Worm (Caenorhabditis elegans): ENCODE data around the gene idi-1.

The idi-1 gene

DNA sequence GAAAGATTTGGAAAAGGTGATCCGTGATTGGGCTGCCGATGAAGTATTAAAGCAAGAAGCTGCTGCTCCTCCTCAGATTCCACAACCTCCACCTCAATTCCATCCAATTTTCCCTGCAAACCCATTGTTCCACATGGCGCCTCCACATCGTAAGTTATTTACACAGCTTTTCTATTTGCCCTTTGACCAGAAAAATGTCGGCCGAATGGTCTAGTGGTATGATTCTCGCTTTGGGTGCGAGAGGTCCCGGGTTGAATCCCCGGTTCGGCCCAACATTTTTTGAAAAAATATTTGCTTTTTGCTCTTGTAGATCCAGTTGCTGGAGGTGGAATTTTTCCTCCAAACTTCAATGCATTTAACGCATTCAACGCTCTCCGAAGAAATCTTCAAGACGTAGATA lies 22.3 kb upstream of the idi-1 start:
- TF ChIP-seq elt-2 (tag; optimal IDR thresholded peaks at IDR 0.05), result no peak
- TF ChIP-seq nhr-25 (tag; optimal IDR thresholded peaks at IDR 0.05), result no peak
- no peak for TF ChIP-seq nhr-237 (tag; optimal IDR thresholded peaks at IDR 0.05)

ce11 chrIII:8077180-8077579 lies 14.3 kb upstream of the idi-1 start:
- TF ChIP-seq pqm-1 (tag; optimal IDR thresholded peaks at IDR 0.05), result no peak
- no peak for TF ChIP-seq nhr-28 (tag; optimal IDR thresholded peaks at IDR 0.05)
- TF ChIP-seq lin-15B (tag; optimal IDR thresholded peaks at IDR 0.05), result no peak
- TF ChIP-seq lsy-12 (tag; optimal IDR thresholded peaks at IDR 0.05), result no peak

DNA sequence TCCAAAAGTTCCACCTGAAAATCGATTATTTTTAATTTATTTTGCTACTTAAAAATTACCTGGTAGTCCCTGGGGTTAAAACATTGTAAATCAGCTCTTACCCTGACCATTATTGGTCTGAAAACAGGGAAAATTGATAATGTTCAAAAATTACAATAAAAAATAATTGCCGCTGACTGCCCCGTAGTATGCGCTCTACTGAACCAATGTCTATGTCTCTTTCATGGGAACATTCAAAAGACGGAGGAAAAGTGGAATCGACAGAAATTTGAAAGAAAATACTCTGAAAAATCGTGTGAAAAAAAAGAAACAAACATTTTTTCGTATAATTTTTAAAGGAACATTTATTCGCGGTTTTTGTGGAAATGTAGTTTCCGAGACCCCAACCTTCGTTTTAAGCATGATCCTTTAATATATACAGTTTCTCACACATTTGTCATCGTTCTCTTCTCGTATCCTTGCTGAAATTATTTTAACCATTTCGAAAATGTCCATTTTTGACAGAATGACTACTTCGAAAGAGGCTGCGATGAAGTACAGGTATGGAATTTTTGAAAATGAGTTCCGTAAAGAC lies 11.3 kb upstream of the idi-1 start, which contains the start of the genes dcr-1 and apc-2:
Gene dcr-1 (minus strand): TSS at position 117 of the 574 bp plus-strand sequence.
Gene apc-2 (plus strand): TSS at position 465 of the 574 bp plus-strand sequence.
- no peak for TF ChIP-seq lin-39 (tag; optimal IDR thresholded peaks at IDR 0.05)

DNA sequence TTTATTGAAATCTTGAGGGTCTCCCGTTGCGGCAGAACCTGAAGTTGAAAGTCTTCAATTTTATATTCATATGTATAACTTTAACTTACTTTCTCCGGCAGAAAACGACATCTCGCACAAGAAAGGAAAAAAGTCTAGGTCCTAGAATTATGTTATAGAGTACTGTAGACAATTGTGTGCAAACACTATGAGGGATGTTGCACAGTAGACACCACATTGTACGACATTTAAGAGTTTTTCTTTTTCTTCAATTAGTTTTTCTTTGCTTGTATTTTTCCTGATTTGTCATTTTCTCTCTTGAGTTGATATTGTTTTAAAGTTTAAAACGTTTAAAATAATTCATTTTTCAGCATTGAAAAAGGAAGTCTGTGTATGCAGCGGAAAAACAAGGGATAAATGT lies 6.2 kb upstream of the idi-1 start, which contains the start of the genes K06H7.7 and grp-1:
Gene K06H7.7 (minus strand): TSS at position 121 of the 400 bp plus-strand sequence.
Gene grp-1 (plus strand): TSS at position 351 of the 400 bp plus-strand sequence.
- TF ChIP-seq nhr-43 (tag; optimal IDR thresholded peaks at IDR 0.05; ENCODE audit: poor library complexity, severe bottlenecking) (peak; percentile 49), nhr-11 (tag; optimal IDR thresholded peaks at IDR 0.05) (no peak), egl-5 (tag; optimal IDR thresholded peaks at IDR 0.05) (peak; percentile 56), hmg-11 (tag; optimal IDR thresholded peaks at IDR 0.05) (no peak), nhr-23 (tag; optimal IDR thresholded peaks at IDR 0.05) (peak; percentile 81), lin-15B (tag; optimal IDR thresholded peaks at IDR 0.05) (peak; percentile 73), nhr-12 (tag; optimal IDR thresholded peaks at IDR 0.05) (no peak), nhr-25 (tag; optimal IDR thresholded peaks at IDR 0.05) (peak; percentile 21), nfya-1 (tag; optimal IDR thresholded peaks at IDR 0.05; ENCODE audit: insufficient read depth) (peak; percentile 72), pha-4 (tag; optimal IDR thresholded peaks at IDR 0.05) (peak; percentile 71)

DNA sequence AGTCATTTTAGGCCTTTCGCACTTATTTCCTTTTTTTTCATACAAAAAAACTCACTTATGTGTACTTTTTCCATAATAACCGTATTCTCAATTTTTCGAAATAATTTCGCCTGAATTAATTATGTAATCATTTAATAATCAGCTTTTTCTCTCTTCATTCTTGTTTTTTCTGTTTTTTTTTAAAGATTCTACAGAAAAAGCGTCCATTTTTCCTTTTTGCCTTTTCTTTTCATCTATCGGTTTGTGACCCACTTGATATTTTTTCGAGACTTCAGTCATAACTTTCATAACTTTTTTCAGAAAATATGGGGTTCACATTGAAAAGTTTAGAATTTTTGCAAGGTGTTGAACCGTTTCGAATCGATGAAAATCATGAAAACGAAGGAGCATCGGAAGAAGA lies 3.3 kb upstream of the idi-1 start, which contains the start of gene vms-1:
Gene vms-1 (plus strand): TSS at position 301 of the 400 bp plus-strand sequence.
- TF ChIP-seq egl-5 (tag; optimal IDR thresholded peaks at IDR 0.05) (no peak), eor-1 (tag; optimal IDR thresholded peaks at IDR 0.05) (no peak), nhr-77 (tag; optimal IDR thresholded peaks at IDR 0.05) (no peak), nhr-237 (tag; optimal IDR thresholded peaks at IDR 0.05) (no peak), elt-3 (tag; optimal IDR thresholded peaks at IDR 0.05) (no peak), daf-12 (tag; optimal IDR thresholded peaks at IDR 0.05) (no peak), nhr-76 (tag; optimal IDR thresholded peaks at IDR 0.05) (no peak), ama-1 (optimal IDR thresholded peaks at IDR 0.05) (no peak), elt-2 (tag; optimal IDR thresholded peaks at IDR 0.05) (no peak), nhr-12 (tag; optimal IDR thresholded peaks at IDR 0.05) (no peak), sea-2 (GFP tag; optimal IDR thresholded peaks at IDR 0.05) (no peak), R02D3.7 (tag; optimal IDR thresholded peaks at IDR 0.05) (no peak), mdl-1 (tag; optimal IDR thresholded peaks at IDR 0.05) (no peak), pha-4 (tag; optimal IDR thresholded peaks at IDR 0.05) (no peak), jun-1 (tag; optimal IDR thresholded peaks at IDR 0.05) (no peak), unc-39 (tag; optimal IDR thresholded peaks at IDR 0.05) (no peak)

DNA sequence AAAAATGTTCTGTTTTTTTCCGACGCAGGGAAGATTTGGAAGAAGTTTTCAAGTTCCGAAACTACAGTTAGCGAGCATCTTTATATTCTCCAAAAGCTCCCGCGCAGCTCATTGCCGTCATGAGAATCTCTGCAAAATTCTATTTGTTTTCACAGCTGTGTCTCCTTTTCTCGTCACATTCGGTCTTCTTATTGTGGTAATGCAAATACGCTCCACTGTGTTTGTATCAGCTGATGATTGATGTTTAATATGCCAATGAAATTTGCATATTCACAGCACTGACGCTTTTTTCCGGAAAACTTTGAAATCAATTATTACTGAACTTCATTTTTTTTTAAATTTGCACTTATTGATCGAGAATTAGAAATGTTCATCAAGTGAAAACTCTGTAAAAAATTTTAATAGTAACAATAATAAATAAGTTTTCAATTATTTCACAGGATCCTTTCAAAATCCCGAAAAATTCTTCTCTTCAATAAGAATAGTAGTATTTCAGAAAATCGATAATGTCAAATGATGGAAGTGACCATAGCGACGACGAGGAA lies 1.6 kb downstream of the idi-1 start, which contains the start of gene K06H7.2:
Gene K06H7.2 (plus strand): TSS at position 495 of the 545 bp plus-strand sequence.
- TF ChIP-seq lin-39 (tag; optimal IDR thresholded peaks at IDR 0.05), result peak; percentile 71
- TF ChIP-seq ztf-4 (tag; optimal IDR thresholded peaks at IDR 0.05), result no peak
- peak; percentile 37 for TF ChIP-seq nhr-23 (tag; optimal IDR thresholded peaks at IDR 0.05)
- TF ChIP-seq nhr-25 (tag; optimal IDR thresholded peaks at IDR 0.05), result peak; percentile 23
- TF ChIP-seq elt-2 (tag; optimal IDR thresholded peaks at IDR 0.05), result peak; percentile 25
- TF ChIP-seq nhr-237 (tag; optimal IDR thresholded peaks at IDR 0.05), result no peak
- TF ChIP-seq ceh-28 (tag; optimal IDR thresholded peaks at IDR 0.05), result no peak
- peak; percentile 68 for TF ChIP-seq snpc-4 (tag; optimal IDR thresholded peaks at IDR 0.05)
- peak; percentile 87 for TF ChIP-seq egl-5 (tag; optimal IDR thresholded peaks at IDR 0.05)
- TF ChIP-seq lin-15B (tag; optimal IDR thresholded peaks at IDR 0.05), result peak; percentile 87
- peak; percentile 44 for TF ChIP-seq skn-1 (tag; optimal IDR thresholded peaks at IDR 0.05)
- TF ChIP-seq egl-27 (tag; optimal IDR thresholded peaks at IDR 0.05), result no peak
- TF ChIP-seq pha-4 (tag; optimal IDR thresholded peaks at IDR 0.05), result peak; percentile 83
- peak; percentile 20 for TF ChIP-seq hmg-11 (tag; optimal IDR thresholded peaks at IDR 0.05)
- TF ChIP-seq nfya-1 (tag; optimal IDR thresholded peaks at IDR 0.05; ENCODE audit: insufficient read depth), result peak; percentile 69
